Fruit fly (Drosophila melanogaster) whole organism, embryonic: ENCODE results near the gene CG14830.
A peak's percentile ranks its signal among the peaks of the same experiment; 100 is the strongest.

Experiments
- CG12219 ChIP-seq: fragments of 200-800 bp; sonication (Bioruptor generic); optimal IDR thresholded peaks from 3 replicates; lab custom pipeline; 2018; ENCODE audit warnings: missing biosample characterization, mild to moderate bottlenecking, missing genetic modification characterization
- CG12236 ChIP-seq: fragments of 200-800 bp; sonication (Bioruptor generic); optimal IDR thresholded peaks from 2 replicates; lab custom pipeline; 2016; ENCODE audit warnings: missing biosample characterization, missing genetic modification characterization
- CG12391 ChIP-seq: fragments of 200-800 bp; sonication (Bioruptor generic); optimal IDR thresholded peaks from 3 replicates; lab custom pipeline; 2018; ENCODE audit warnings: missing biosample characterization, mild to moderate bottlenecking, missing genetic modification characterization, moderate library complexity
- CG12659 ChIP-seq: fragments of 200-800 bp; sonication (Bioruptor generic); optimal IDR thresholded peaks from 3 replicates; lab custom pipeline; 2017; ENCODE audit warnings: mild to moderate bottlenecking, missing biosample characterization, missing genetic modification reagents, missing genetic modification characterization
- CG12769 ChIP-seq: fragments of 200-800 bp; sonication (Bioruptor generic); optimal IDR thresholded peaks from 2 replicates; lab custom pipeline; 2019; ENCODE audit warnings: missing biosample characterization, mild to moderate bottlenecking, missing genetic modification characterization, moderate library complexity
- CG1603 ChIP-seq: fragments of 200-800 bp; sonication (Bioruptor generic); optimal IDR thresholded peaks from 2 replicates; lab custom pipeline; 2019; ENCODE audit warnings: missing biosample characterization, mild to moderate bottlenecking, missing genetic modification characterization, moderate library complexity
- CG16779 ChIP-seq: fragments of 200-800 bp; sonication (Bioruptor generic); IDR thresholded peaks from 2 replicates; pipeline ENCODE4 v1.3.6; 2022; ENCODE audit warnings: missing biosample characterization, missing genetic modification characterization
- CG16863 ChIP-seq: fragments of 200-800 bp; sonication (Bioruptor generic); optimal IDR thresholded peaks from 3 replicates; lab custom pipeline; 2016; ENCODE audit warnings: missing biosample characterization, missing genetic modification characterization
- CG17612 ChIP-seq: fragments of 200-800 bp; sonication (Bioruptor generic); IDR thresholded peaks from 2 replicates; pipeline ENCODE4 v1.3.6; 2022; ENCODE audit warnings: missing biosample characterization, missing genetic modification characterization
- CG2875 ChIP-seq: fragments of 200-800 bp; sonication (Bioruptor generic); optimal IDR thresholded peaks from 2 replicates; lab custom pipeline; 2017; ENCODE audit warnings: missing biosample characterization, mild to moderate bottlenecking, missing genetic modification characterization, missing genetic modification reagents
- CG30020 ChIP-seq: fragments of 200-800 bp; optimal IDR thresholded peaks from 2 replicates; lab custom pipeline; 2019; ENCODE audit warnings: missing biosample characterization, mild to moderate bottlenecking, missing genetic modification characterization, moderate library complexity
- CG30403 ChIP-seq: fragments of 200-800 bp; sonication (Bioruptor generic); optimal IDR thresholded peaks from 3 replicates; lab custom pipeline; 2016; ENCODE audit warnings: missing biosample characterization, missing genetic modification characterization
- CG4404 ChIP-seq: fragments of 200-800 bp; sonication (Bioruptor generic); IDR thresholded peaks from 2 replicates; pipeline ENCODE4 v1.3.6; 2022; ENCODE audit warnings: missing biosample characterization, missing genetic modification characterization
- CG6254 ChIP-seq: fragments of 200-800 bp; sonication (Bioruptor generic); optimal IDR thresholded peaks from 3 replicates; lab custom pipeline; 2017; ENCODE audit warnings: mild to moderate bottlenecking, missing biosample characterization, missing genetic modification reagents, missing genetic modification characterization
- CG6791 ChIP-seq: fragments of 200-800 bp; sonication (Bioruptor generic); IDR thresholded peaks from 3 replicates; pipeline ENCODE4 v1.3.6; 2022; ENCODE audit warnings: missing biosample characterization, missing genetic modification characterization; ENCODE audit not compliant: partially characterized antibody
- CG7556 ChIP-seq: fragments of 200-800 bp; sonication (Bioruptor generic); optimal IDR thresholded peaks from 2 replicates; lab custom pipeline; 2017; ENCODE audit warnings: missing biosample characterization, mild to moderate bottlenecking, missing genetic modification characterization
- CG7987 ChIP-seq: fragments of 200-800 bp; sonication (Bioruptor generic); optimal IDR thresholded peaks from 2 replicates; lab custom pipeline; 2018; ENCODE audit warnings: missing biosample characterization, mild to moderate bottlenecking, missing genetic modification characterization, moderate library complexity
- CG8089 ChIP-seq: fragments of 200-800 bp; sonication (Bioruptor generic); optimal IDR thresholded peaks from 3 replicates; lab custom pipeline; 2016; ENCODE audit warnings: missing biosample characterization, missing genetic modification characterization
- CG9727 ChIP-seq: fragments of 200-800 bp; sonication (Bioruptor generic); optimal IDR thresholded peaks from 3 replicates; lab custom pipeline; 2017; ENCODE audit warnings: missing biosample characterization, mild to moderate bottlenecking, missing genetic modification characterization
- Dad ChIP-seq: fragments of 200-800 bp; sonication (Bioruptor generic); optimal IDR thresholded peaks from 3 replicates; lab custom pipeline; 2016; ENCODE audit warnings: missing biosample characterization, missing genetic modification characterization
- Deaf1 ChIP-seq: fragments of 200-800 bp; optimal IDR thresholded peaks from 3 replicates; lab custom pipeline; 2019; ENCODE audit warnings: missing biosample characterization, mild to moderate bottlenecking, missing genetic modification characterization, moderate library complexity
- Dek ChIP-seq: fragments of 200-800 bp; sonication (Bioruptor generic); optimal IDR thresholded peaks from 3 replicates; lab custom pipeline; 2019; ENCODE audit warnings: missing biosample characterization, mild to moderate bottlenecking, missing genetic modification characterization, moderate library complexity
- Doc2 ChIP-seq: fragments of 200-800 bp; sonication (Bioruptor generic); IDR thresholded peaks from 2 replicates; pipeline ENCODE4 v1.3.6; 2022; ENCODE audit warnings: missing biosample characterization, missing genetic modification characterization
- E2f2 ChIP-seq: fragments of 200-800 bp; sonication (Bioruptor generic); IDR thresholded peaks from 2 replicates; pipeline ENCODE4 v1.3.6; 2022; ENCODE audit warnings: missing biosample characterization, missing genetic modification characterization
- HLH4C ChIP-seq: fragments of 200-800 bp; sonication (Bioruptor generic); IDR thresholded peaks from 3 replicates; pipeline ENCODE4 v1.3.6; 2022; ENCODE audit warnings: missing biosample characterization, missing genetic modification characterization; ENCODE audit not compliant: partially characterized antibody
- Hand ChIP-seq: fragments of 200-800 bp; sonication (Bioruptor generic); optimal IDR thresholded peaks from 2 replicates; lab custom pipeline; 2017; ENCODE audit warnings: mild to moderate bottlenecking, missing biosample characterization, missing genetic modification reagents, missing genetic modification characterization
- Hr51 ChIP-seq, 2 experiments: fragments of 200-800 bp; sonication (Bioruptor generic); optimal IDR thresholded peaks; 2 replicates in 1 of 2; 3 replicates in 1 of 2; lab custom pipeline; 2016 to 2018; ENCODE audit warnings: missing biosample characterization in 2 of 2, missing genetic modification characterization in 2 of 2, mild to moderate bottlenecking in 1 of 2, moderate library complexity in 1 of 2
- Hr78 ChIP-seq, 2 experiments: fragments of 200-800 bp in 1 of 2; fragments of >200 bp in 1 of 2; sonication (Bioruptor generic) in 1 of 2; optimal IDR thresholded peaks; 2 replicates each; lab custom pipeline; 2017 to 2019; ENCODE audit warnings: missing biosample characterization in 2 of 2, missing genetic modification characterization in 2 of 2, mild to moderate bottlenecking in 1 of 2, moderate library complexity in 1 of 2
- Lim3 ChIP-seq: fragments of 200-800 bp; sonication (Bioruptor generic); IDR thresholded peaks from 2 replicates; pipeline ENCODE4 v1.3.6; 2022; ENCODE audit warnings: missing biosample characterization, missing genetic modification characterization
- Mad ChIP-seq: fragments of 200-800 bp; sonication (Bioruptor generic); optimal IDR thresholded peaks from 2 replicates; lab custom pipeline; 2016; ENCODE audit warnings: missing biosample characterization, missing genetic modification characterization
- Meics ChIP-seq: fragments of 200-800 bp; sonication (Bioruptor generic); optimal IDR thresholded peaks from 2 replicates; lab custom pipeline; 2017; ENCODE audit warnings: missing biosample characterization, mild to moderate bottlenecking, missing genetic modification characterization
- Mrtf ChIP-seq: fragments of 200-800 bp; sonication (Bioruptor generic); IDR thresholded peaks from 3 replicates; pipeline ENCODE4 v1.3.6; 2022; ENCODE audit warnings: missing biosample characterization, missing genetic modification characterization
- Myb ChIP-seq: fragments of 200-800 bp; sonication (Bioruptor generic); optimal IDR thresholded peaks from 2 replicates; lab custom pipeline; 2016; ENCODE audit warnings: missing biosample characterization, missing genetic modification characterization
- Optix ChIP-seq: fragments of 200-800 bp; sonication (Bioruptor generic); IDR thresholded peaks from 3 replicates; pipeline ENCODE4 v1.3.6; 2022; ENCODE audit warnings: missing biosample characterization, missing genetic modification characterization
- Sin3A ChIP-seq: fragments of >200 bp; optimal IDR thresholded peaks from 2 replicates; lab custom pipeline; 2018
- Six4 ChIP-seq: fragments of 200-800 bp; sonication (Bioruptor generic); optimal IDR thresholded peaks from 2 replicates; lab custom pipeline; 2016; ENCODE audit warnings: missing biosample characterization, missing genetic modification characterization
- Sox100B ChIP-seq: fragments of 200-800 bp; sonication (Bioruptor generic); optimal IDR thresholded peaks from 3 replicates; lab custom pipeline; 2018; ENCODE audit warnings: missing biosample characterization, mild to moderate bottlenecking, missing genetic modification characterization
- bbx ChIP-seq: fragments of 200-800 bp; sonication (Bioruptor generic); IDR thresholded peaks from 2 replicates; pipeline ENCODE4 v1.3.6; 2022; ENCODE audit warnings: missing biosample characterization, missing genetic modification characterization; ENCODE audit not compliant: partially characterized antibody
- bowl ChIP-seq: fragments of 200-800 bp; sonication (Bioruptor generic); IDR thresholded peaks from 2 replicates; pipeline ENCODE4 v1.3.6; 2022; ENCODE audit warnings: missing biosample characterization, missing genetic modification characterization
- caup ChIP-seq: fragments of 200-800 bp; sonication (Bioruptor generic); optimal IDR thresholded peaks from 3 replicates; lab custom pipeline; 2017; ENCODE audit warnings: missing biosample characterization, mild to moderate bottlenecking, missing genetic modification characterization, moderate library complexity; ENCODE audit not compliant: severe bottlenecking
- chinmo ChIP-seq: fragments of 200-800 bp; sonication (Bioruptor generic); IDR thresholded peaks from 4 replicates; pipeline ENCODE4 v1.3.6; 2022; ENCODE audit warnings: missing biosample characterization, missing genetic modification characterization; ENCODE audit not compliant: partially characterized antibody
- crol ChIP-seq: fragments of 200-800 bp; sonication (Bioruptor generic); IDR thresholded peaks from 2 replicates; pipeline ENCODE4 v1.3.6; 2022; ENCODE audit warnings: missing biosample characterization, missing genetic modification characterization
- dm ChIP-seq: fragments of 200-800 bp; sonication (Bioruptor generic); optimal IDR thresholded peaks from 3 replicates; lab custom pipeline; 2016; ENCODE audit warnings: missing biosample characterization, missing genetic modification characterization
- fd3F ChIP-seq: fragments of 200-800 bp; sonication (Bioruptor generic); optimal IDR thresholded peaks from 2 replicates; lab custom pipeline; 2018; ENCODE audit warnings: missing biosample characterization, mild to moderate bottlenecking, missing genetic modification characterization, moderate library complexity
- jing ChIP-seq: fragments of 200-800 bp; sonication (Bioruptor generic); optimal IDR thresholded peaks from 2 replicates; lab custom pipeline; 2018; ENCODE audit warnings: missing biosample characterization, mild to moderate bottlenecking, missing genetic modification characterization
- lab ChIP-seq: fragments of 200-800 bp; sonication (Bioruptor generic); optimal IDR thresholded peaks from 3 replicates; lab custom pipeline; 2017; ENCODE audit warnings: missing biosample characterization, missing genetic modification characterization, mild to moderate bottlenecking, moderate library complexity, missing genetic modification reagents
- nmo ChIP-seq: fragments of 200-800 bp; sonication (Bioruptor generic); optimal IDR thresholded peaks from 2 replicates; lab custom pipeline; 2018; ENCODE audit warnings: missing biosample characterization, mild to moderate bottlenecking, missing genetic modification characterization, moderate library complexity
- pita ChIP-seq: fragments of 200-800 bp; sonication (Bioruptor generic); optimal IDR thresholded peaks from 2 replicates; lab custom pipeline; 2017; ENCODE audit warnings: missing biosample characterization, mild to moderate bottlenecking, missing genetic modification characterization
- rib ChIP-seq: fragments of 200-800 bp; sonication (Bioruptor generic); IDR thresholded peaks from 2 replicates; pipeline ENCODE4 v1.3.6; 2022; ENCODE audit warnings: missing biosample characterization, missing genetic modification characterization
- tap ChIP-seq: fragments of 200-800 bp; optimal IDR thresholded peaks from 3 replicates; lab custom pipeline; 2019; ENCODE audit warnings: missing biosample characterization, mild to moderate bottlenecking, missing genetic modification characterization, moderate library complexity

Gene CG14830

dm6 chr3L:7249167-7249566 is 14.6 kb downstream of the CG14830 start, which contains the start of gene Cdc27 (continued):
- no peak for TF ChIP-seq Doc2 (GFP tag; lab: Robert Waterston, UW)
- no peak for TF ChIP-seq CG8089 (GFP tag; lab: Kevin White, UChicago)
- TF ChIP-seq jing (GFP tag; lab: Kevin White, UChicago), result no peak
- TF ChIP-seq HLH4C (GFP tag; lab: Robert Waterston, UW), result peak; percentile 71
- TF ChIP-seq dm (GFP tag; lab: Kevin White, UChicago), result peak; percentile 60
- TF ChIP-seq tap (tag; lab: Kevin White, UChicago), result no peak
- TF ChIP-seq chinmo (GFP tag; lab: Robert Waterston, UW), result peak; percentile 55; the same call in 1 of the 4 replicates
- peak; percentile 64 for TF ChIP-seq CG12769 (tag; lab: Kevin White, UChicago)
- TF ChIP-seq CG16779, result no peak
- TF ChIP-seq CG12659 (GFP tag; lab: Kevin White, UChicago), result peak; percentile 83
- peak; percentile 72 for TF ChIP-seq nmo (GFP tag; lab: Kevin White, UChicago)
- TF ChIP-seq crol, result no peak
- TF ChIP-seq CG30403 (GFP tag; lab: Kevin White, UChicago), result peak; percentile 57
- TF ChIP-seq CG12236, result no peak
- no peak for TF ChIP-seq Optix (GFP tag; lab: Robert Waterston, UW)
- no peak for TF ChIP-seq Hand (GFP tag; lab: Kevin White, UChicago)
- no peak for TF ChIP-seq Lim3
- TF ChIP-seq lab (GFP tag; lab: Kevin White, UChicago), result peak; percentile 40
- TF ChIP-seq rib (GFP tag; lab: Robert Waterston, UW), result no peak
- TF ChIP-seq Deaf1 (tag; lab: Kevin White, UChicago), result no peak
- no peak for TF ChIP-seq Sox100B (GFP tag; lab: Kevin White, UChicago)
- TF ChIP-seq CG2875 (GFP tag; lab: Kevin White, UChicago), result no peak
- TF ChIP-seq Dek, result peak; percentile 56
- TF ChIP-seq CG17612, result no peak
- peak; percentile 13 for TF ChIP-seq fd3F
- no peak for TF ChIP-seq CG4404 (GFP tag; lab: Robert Waterston, UW)
- no peak for TF ChIP-seq CG12219
- no peak for TF ChIP-seq CG7556 (GFP tag; lab: Kevin White, UChicago)
- peak; percentile 24 for TF ChIP-seq Dad (GFP tag; lab: Kevin White, UChicago)
- no peak for TF ChIP-seq CG7987 (GFP tag; lab: Kevin White, UChicago)
- peak; percentile 43 for TF ChIP-seq E2f2 (GFP tag; lab: Robert Waterston, UW)
- peak; percentile 16 for TF ChIP-seq Mad
- TF ChIP-seq CG1603 (tag; lab: Kevin White, UChicago), result peak; percentile 78
- TF ChIP-seq Six4 (GFP tag; lab: Kevin White, UChicago), result no peak
- no peak for TF ChIP-seq pita (GFP tag; lab: Kevin White, UChicago)
- TF ChIP-seq bowl, result no peak
- no peak for TF ChIP-seq CG16863 (GFP tag; lab: Kevin White, UChicago)
- peak; percentile 32 for TF ChIP-seq Myb
- peak; percentile 58 for TF ChIP-seq Sin3A
- TF ChIP-seq Hr51 (GFP tag; optimal IDR thresholded peaks at IDR 0.05; lab: Kevin White, UChicago), result peak in 1 of 2 experiments; percentile 31
- no peak for TF ChIP-seq CG6254 (GFP tag; lab: Kevin White, UChicago)
- peak; percentile 84 for TF ChIP-seq CG6791 (GFP tag; lab: Robert Waterston, UW)
- TF ChIP-seq Hr78 (GFP tag; optimal IDR thresholded peaks at IDR 0.05; lab: Kevin White, UChicago), result peak in 1 of 2 experiments; percentile 68
- peak; percentile 94 for TF ChIP-seq CG30020 (tag; lab: Kevin White, UChicago)
- no peak for TF ChIP-seq Mrtf (GFP tag; lab: Robert Waterston, UW)
- no peak for TF ChIP-seq caup (GFP tag; lab: Kevin White, UChicago)
- TF ChIP-seq CG9727 (GFP tag; lab: Kevin White, UChicago), result peak; percentile 30
- TF ChIP-seq CG12391 (tag; lab: Kevin White, UChicago), result peak; percentile 63
- peak; percentile 78 for TF ChIP-seq bbx (GFP tag; lab: Robert Waterston, UW)
- TF ChIP-seq Meics, result peak; percentile 50
